Worm (Caenorhabditis elegans) whole organism, L4 larva: ENCODE results near the gene C30B5.2.
A peak's percentile ranks its signal among the peaks of the same experiment; 100 is the strongest.

Experiments
- F37D6.2 ChIP-seq: sonication (generic microtip); optimal IDR thresholded peaks from 2 replicates; lab custom pipeline; 2016; ENCODE audit warnings: mild to moderate bottlenecking, missing genetic modification characterization, missing compliant biosample characterization
- R02D3.7 ChIP-seq: fragments of 150-350 bp; sonication (generic microtip); optimal IDR thresholded peaks from 3 replicates; lab custom pipeline; 2014; ENCODE audit warnings: missing biosample characterization, missing genetic modification characterization
- Y105C5A.15 ChIP-seq: fragments of 200-800 bp; sonication (Bioruptor generic); IDR thresholded peaks from 2 replicates; pipeline ENCODE4 v1.3.6; 2022; ENCODE audit warnings: missing genetic modification characterization, missing compliant biosample characterization
- ZK546.5 ChIP-seq, 2 experiments: sonication (generic microtip); optimal IDR thresholded peaks; 2 replicates each; lab custom pipeline; 2017; ENCODE audit warnings: missing biosample characterization in 2 of 2, missing genetic modification characterization in 2 of 2
- aha-1 ChIP-seq: fragments of 150-350 bp; peaks from one replicate; lab custom pipeline; 2014; ENCODE audit warnings: missing biosample characterization, missing genetic modification characterization
- ama-1 ChIP-seq: fragments of 150-350 bp; optimal IDR thresholded peaks from 2 replicates; lab custom pipeline; 2014; ENCODE audit warnings: inconsistent platforms, mixed read lengths
- ceh-20 ChIP-seq: fragments of 200-800 bp; sonication (Bioruptor generic); IDR thresholded peaks from 2 replicates; pipeline ENCODE4 v1.3.6; 2022; ENCODE audit warnings: missing genetic modification reagents, missing genetic modification characterization, missing compliant biosample characterization
- ceh-62 ChIP-seq: sonication (generic microtip); optimal IDR thresholded peaks from 2 replicates; lab custom pipeline; 2017; ENCODE audit warnings: missing biosample characterization, missing genetic modification characterization
- daf-16 ChIP-seq, 3 experiments: sonication (generic microtip); optimal IDR thresholded peaks; 2 replicates each; lab custom pipeline; 2016 to 2017; ENCODE audit warnings: missing genetic modification characterization in 3 of 3, missing genetic modification reagents in 3 of 3, mild to moderate bottlenecking in 2 of 3, missing compliant biosample characterization in 2 of 3, missing biosample characterization in 1 of 3, moderate library complexity in 1 of 3
- dmd-6 ChIP-seq: fragments of 200-800 bp; sonication (Bioruptor generic); IDR thresholded peaks from 2 replicates; pipeline ENCODE4 v1.3.6; 2022; ENCODE audit warnings: missing genetic modification reagents, missing genetic modification characterization, missing compliant biosample characterization
- dve-1 ChIP-seq: sonication (generic microtip); optimal IDR thresholded peaks from 2 replicates; lab custom pipeline; 2017; ENCODE audit warnings: antibody characterized with exemption, mild to moderate bottlenecking, missing genetic modification characterization, missing compliant biosample characterization; ENCODE audit not compliant: insufficient read depth
- fkh-10 ChIP-seq: fragments of 150-350 bp; optimal IDR thresholded peaks from 2 replicates; lab custom pipeline; 2014; ENCODE audit warnings: missing biosample characterization, missing genetic modification reagents, missing genetic modification characterization
- gei-8 ChIP-seq: fragments of 200-800 bp; sonication (Bioruptor generic); optimal IDR thresholded peaks from 2 replicates; lab custom pipeline; 2018; ENCODE audit warnings: mild to moderate bottlenecking, missing genetic modification characterization, missing compliant biosample characterization
- hlh-11 ChIP-seq: fragments of 200-800 bp; sonication (Bioruptor generic); optimal IDR thresholded peaks from 2 replicates; lab custom pipeline; 2018; ENCODE audit warnings: mild to moderate bottlenecking, missing genetic modification characterization, missing compliant biosample characterization
- hlh-30 ChIP-seq: sonication (generic microtip); optimal IDR thresholded peaks from 2 replicates; lab custom pipeline; 2017; ENCODE audit warnings: antibody characterized with exemption, mild to moderate bottlenecking, missing genetic modification characterization, missing compliant biosample characterization; ENCODE audit not compliant: insufficient read depth
- hmg-1.1 ChIP-seq: fragments of 200-800 bp; sonication (Bioruptor generic); IDR thresholded peaks from 2 replicates; pipeline ENCODE4 v1.3.6; 2022; ENCODE audit warnings: missing genetic modification reagents, missing genetic modification characterization, missing compliant biosample characterization
- jun-1 ChIP-seq: fragments of 150-350 bp; optimal IDR thresholded peaks from 2 replicates; lab custom pipeline; 2014; ENCODE audit warnings: missing biosample characterization, missing genetic modification reagents, missing genetic modification characterization
- lin-15B ChIP-seq: fragments of 150-350 bp; sonication (generic microtip); optimal IDR thresholded peaks from 3 replicates; lab custom pipeline; 2014; ENCODE audit warnings: missing biosample characterization, missing genetic modification characterization
- lsy-2 ChIP-seq, 2 experiments: fragments of 150-350 bp in 1 of 2; sonication (generic microtip) in 1 of 2; optimal IDR thresholded peaks; 2 replicates each; lab custom pipeline; 2014 to 2017; ENCODE audit warnings: missing biosample characterization in 2 of 2, missing genetic modification characterization in 2 of 2
- mdl-1 ChIP-seq, 2 experiments: fragments of 150-350 bp in 1 of 2; sonication (generic microtip) in 1 of 2; optimal IDR thresholded peaks; 2 replicates each; lab custom pipeline; 2014 to 2017; ENCODE audit warnings: missing biosample characterization in 2 of 2, missing genetic modification characterization in 2 of 2
- mxl-2 ChIP-seq: fragments of 200-800 bp; sonication (Bioruptor generic); conservative IDR thresholded peaks from 2 replicates; pipeline ENCODE4 v1.3.6; 2022; ENCODE audit warnings: missing genetic modification reagents, missing genetic modification characterization, missing compliant biosample characterization
- mxl-3 ChIP-seq: fragments of 200-800 bp; sonication (Bioruptor generic); optimal IDR thresholded peaks from 2 replicates; lab custom pipeline; 2018; ENCODE audit warnings: mild to moderate bottlenecking, missing genetic modification characterization, missing compliant biosample characterization
- nhr-102 ChIP-seq: sonication (generic microtip); optimal IDR thresholded peaks from 2 replicates; lab custom pipeline; 2016; ENCODE audit warnings: mild to moderate bottlenecking, missing genetic modification characterization, moderate library complexity, missing compliant biosample characterization
- nhr-11 ChIP-seq: fragments of 150-350 bp; optimal IDR thresholded peaks from 2 replicates; lab custom pipeline; 2014; ENCODE audit warnings: missing biosample characterization, missing genetic modification characterization
- nhr-25 ChIP-seq: sonication (generic microtip); optimal IDR thresholded peaks from 2 replicates; lab custom pipeline; 2017; ENCODE audit warnings: missing genetic modification characterization, mild to moderate bottlenecking, missing compliant biosample characterization, antibody characterized with exemption, moderate library complexity, borderline replicate concordance; ENCODE audit not compliant: insufficient read depth
- nhr-28 ChIP-seq: fragments of 150-350 bp; optimal IDR thresholded peaks from 2 replicates; lab custom pipeline; 2014; ENCODE audit warnings: missing biosample characterization, missing genetic modification characterization
- nhr-48 ChIP-seq: sonication (generic microtip); optimal IDR thresholded peaks from 2 replicates; lab custom pipeline; 2016; ENCODE audit warnings: mild to moderate bottlenecking, missing genetic modification characterization, missing compliant biosample characterization
- nhr-77 ChIP-seq: fragments of 150-350 bp; optimal IDR thresholded peaks from 2 replicates; lab custom pipeline; 2014; ENCODE audit warnings: missing biosample characterization, missing genetic modification characterization
- pqm-1 ChIP-seq: sonication (generic microtip); optimal IDR thresholded peaks from 2 replicates; lab custom pipeline; 2017; ENCODE audit warnings: missing biosample characterization, missing genetic modification characterization
- sdz-12 ChIP-seq: fragments of 200-800 bp; sonication (Bioruptor generic); optimal IDR thresholded peaks from 2 replicates; lab custom pipeline; 2018; ENCODE audit warnings: mild to moderate bottlenecking, missing genetic modification characterization, missing compliant biosample characterization
- spr-3 ChIP-seq: fragments of 200-800 bp; sonication (Bioruptor generic); optimal IDR thresholded peaks from 2 replicates; lab custom pipeline; 2018; ENCODE audit warnings: mild to moderate bottlenecking, missing genetic modification characterization, missing compliant biosample characterization
- tra-1 ChIP-seq: fragments of 200-800 bp; sonication (Bioruptor generic); IDR thresholded peaks from 2 replicates; pipeline ENCODE4 v1.3.6; 2022; ENCODE audit warnings: missing genetic modification reagents, missing genetic modification characterization, missing compliant biosample characterization
- unc-130 ChIP-seq: sonication (generic microtip); optimal IDR thresholded peaks from 2 replicates; lab custom pipeline; 2016; ENCODE audit warnings: missing genetic modification reagents, missing genetic modification characterization, missing compliant biosample characterization
- unc-62 ChIP-seq, 3 experiments: fragments of 150-350 bp in 1 of 3; sonication (generic microtip); optimal IDR thresholded peaks in 2 of 3; peaks in 1 of 3; 1 replicate in 1 of 3; 2 replicates in 2 of 3; lab custom pipeline; 2014 to 2017; ENCODE audit warnings: missing biosample characterization in 3 of 3, missing genetic modification characterization in 3 of 3, missing genetic modification reagents in 3 of 3, missing genotype in 1 of 3
- zip-2 ChIP-seq: fragments of 150-350 bp; optimal IDR thresholded peaks from 2 replicates; lab custom pipeline; 2014; ENCODE audit warnings: missing biosample characterization, missing genetic modification characterization
- ztf-7 ChIP-seq: fragments of 150-350 bp; optimal IDR thresholded peaks from 2 replicates; lab custom pipeline; 2014; ENCODE audit warnings: missing biosample characterization, missing genetic modification characterization

The C30B5.2 gene

ce11 chrII:6171228-6171627 is 25.8 kb upstream of the C30B5.2 start, which contains the start of gene F40H3.3 (continued):
- TF ChIP-seq ztf-7 (tag; lab: Kevin White, UChicago): no peak
- TF ChIP-seq nhr-102 (tag; lab: Kevin White, UChicago): no peak

ce11 chrII:6173400-6173799 is 23.6 kb upstream of the C30B5.2 start, which contains the start of gene F40H3.2:
F40H3.2 (plus strand) TSS chrII:6173649.
- TF ChIP-seq ceh-62 (tag; lab: Kevin White, UChicago) (no peak), R02D3.7 (tag; lab: Kevin White, UChicago) (no peak), ama-1 (lab: Kevin White, UChicago) (no peak)

- TF ChIP-seq hmg-1.1 (GFP tag; lab: Robert Waterston, UW) (0 out of 2 replicates have a peak, but pooled peaks have one; percentile 59), aha-1 (tag; lab: Kevin White, UChicago) (peak; percentile 77), lsy-2 (tag; optimal IDR thresholded peaks at IDR 0.05; lab: Kevin White, UChicago) (no peak), mdl-1 (tag; optimal IDR thresholded peaks at IDR 0.05; lab: Kevin White, UChicago) (peak in 1 of 2 experiments; percentile 18), ceh-20 (GFP tag; lab: Robert Waterston, UW) (peak; percentile 18; the same call in 1 of the 2 replicates)
These were observed 22.0 kb upstream of the C30B5.2 start for ce11 chrII:6175027-6175426.

- TF ChIP-seq lsy-2 (tag; optimal IDR thresholded peaks at IDR 0.05; lab: Kevin White, UChicago): no peak
- peak in 1 of 2 experiments; percentile 68 for TF ChIP-seq unc-62 (GFP tag; optimal IDR thresholded peaks at IDR 0.05 in 1 of 2; lab: Kevin White, UChicago)
- TF ChIP-seq unc-62 (tag; optimal IDR thresholded peaks at IDR 0.05; lab: Kevin White, UChicago): no peak
- TF ChIP-seq nhr-28: peak; percentile 29
- TF ChIP-seq nhr-25: peak; percentile 25
- TF ChIP-seq F37D6.2: no peak
- 0 out of 2 replicates have a peak, but pooled peaks have one; percentile 52 for TF ChIP-seq tra-1
- peak in 1 of 2 experiments; percentile 56 for TF ChIP-seq daf-16 (GFP tag; optimal IDR thresholded peaks at IDR 0.05; lab: Kevin White, UChicago)
- TF ChIP-seq daf-16 (tag; optimal IDR thresholded peaks at IDR 0.05; lab: Kevin White, UChicago): no peak
- 0 out of 2 replicates have a peak, but pooled peaks have one; percentile 47 for TF ChIP-seq dmd-6 (GFP tag; lab: Robert Waterston, UW)
- no peak for TF ChIP-seq jun-1 (tag; lab: Kevin White, UChicago)
- peak; percentile 34 for TF ChIP-seq hlh-11 (tag; lab: Kevin White, UChicago)
- peak; percentile 74 for TF ChIP-seq hlh-30
- 0 out of 2 replicates have a peak, but pooled peaks have one; percentile 31 for TF ChIP-seq ceh-20 (GFP tag; lab: Robert Waterston, UW)
- no peak for TF ChIP-seq Y105C5A.15 (GFP tag; lab: Robert Waterston, UW)
- TF ChIP-seq nhr-11 (tag; lab: Kevin White, UChicago): peak; percentile 27
- peak; percentile 23 for TF ChIP-seq aha-1 (tag; lab: Kevin White, UChicago)
- no peak for TF ChIP-seq unc-130 (GFP tag; lab: Kevin White, UChicago)
- TF ChIP-seq mxl-3 (GFP tag; lab: Kevin White, UChicago): peak; percentile 26
- TF ChIP-seq nhr-48 (tag; lab: Kevin White, UChicago): peak; percentile 86
- TF ChIP-seq mxl-2 (GFP tag; lab: Robert Waterston, UW): 0 out of 2 replicates have a peak, but pooled peaks have one; percentile 45
- TF ChIP-seq, all 104 proteins: peak for 14
These were observed 20.7 kb upstream of the C30B5.2 start for ce11 chrII:6176154-6176897.

- no peak for TF ChIP-seq fkh-10
- peak; percentile 45 for TF ChIP-seq nhr-28
- peak; percentile 14 for TF ChIP-seq dve-1
- peak; percentile 82 for TF ChIP-seq pqm-1 (tag; lab: Kevin White, UChicago)
- no peak for TF ChIP-seq spr-3 (GFP tag; lab: Kevin White, UChicago)
- TF ChIP-seq dmd-6 (GFP tag; lab: Robert Waterston, UW): peak; percentile 63
- peak; percentile 30 for TF ChIP-seq nhr-77
- TF ChIP-seq gei-8 (GFP tag; lab: Kevin White, UChicago): no peak
- no peak for TF ChIP-seq zip-2 (tag; lab: Kevin White, UChicago)
- TF ChIP-seq sdz-12 (GFP tag; lab: Kevin White, UChicago): no peak
- TF ChIP-seq hlh-11 (tag; lab: Kevin White, UChicago): peak; percentile 34
- no peak for TF ChIP-seq ZK546.5 (tag; optimal IDR thresholded peaks at IDR 0.05; lab: Kevin White, UChicago)
- TF ChIP-seq mdl-1 (tag; optimal IDR thresholded peaks at IDR 0.05; lab: Kevin White, UChicago): peak in 1 of 2 experiments; percentile 10
- no peak for TF ChIP-seq lin-15B (tag; lab: Kevin White, UChicago)
- TF ChIP-seq daf-16 (GFP tag; optimal IDR thresholded peaks at IDR 0.05; lab: Kevin White, UChicago): no peak
- peak; percentile 21 for TF ChIP-seq daf-16 (tag; optimal IDR thresholded peaks at IDR 0.05; lab: Kevin White, UChicago)
- TF ChIP-seq unc-62 (GFP tag; optimal IDR thresholded peaks at IDR 0.05 in 1 of 2; lab: Kevin White, UChicago): peak in 1 of 2 experiments; percentile 51
- no peak for TF ChIP-seq unc-62 (tag; optimal IDR thresholded peaks at IDR 0.05; lab: Kevin White, UChicago)
- TF ChIP-seq, all 104 proteins: peak for 9
These were observed 18.8 kb upstream of the C30B5.2 start for ce11 chrII:6177975-6178742.
